Worm (Caenorhabditis elegans) whole organism, dauer: ENCODE data around the gene C13A2.4.

Source experiments
- unc-62 ChIP-seq: sonication (generic microtip); optimal IDR thresholded peaks from 2 replicates; lab custom pipeline; 2017; ENCODE audit warnings: missing biosample characterization, missing genetic modification reagents, missing genetic modification characterization

Gene C13A2.4

DNA sequence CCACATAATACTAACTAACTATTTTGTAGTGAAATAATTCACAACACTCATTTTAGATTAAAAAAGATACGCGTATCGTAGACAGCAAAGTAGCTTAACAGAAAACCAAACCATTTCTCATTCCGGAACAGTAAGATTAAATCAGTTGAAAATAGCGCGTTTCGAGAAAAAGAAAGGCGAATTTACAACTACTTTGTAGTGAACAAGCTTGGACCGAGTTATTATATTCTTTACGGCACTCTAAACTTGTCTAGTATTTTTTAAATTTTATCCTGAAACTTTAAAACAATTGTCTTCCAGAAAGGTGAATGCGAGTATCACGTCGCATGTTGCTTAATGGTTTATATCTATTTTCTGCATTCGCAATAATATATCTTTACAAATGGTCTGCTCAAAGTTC is at the start of gene C13A2.4:
TSS of gene C13A2.4 (plus strand) at position 301 of the 400 bp plus-strand sequence.
- no peak for TF ChIP-seq unc-62 (GFP tag; lab: Kevin White, UChicago)

DNA sequence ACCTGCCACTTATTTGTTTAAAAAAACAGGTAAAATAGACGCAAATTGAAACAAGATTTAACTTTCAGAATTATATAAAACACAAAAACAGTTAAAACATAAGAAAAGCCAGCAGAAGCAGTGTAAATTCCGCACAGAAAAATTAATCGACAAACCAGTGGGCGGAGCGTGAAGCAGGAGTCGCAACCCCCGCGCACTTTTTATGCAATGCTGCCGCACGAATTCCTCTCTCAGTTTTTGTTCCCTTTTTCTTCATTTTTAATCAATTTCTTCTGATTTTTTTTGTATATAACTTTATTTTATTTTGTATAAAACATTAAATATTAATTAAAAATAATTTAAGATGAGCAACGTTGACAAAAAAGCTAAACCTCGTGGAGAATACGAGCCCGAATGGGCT is 48.3 kb upstream of the C13A2.4 start, which contains the start of the genes gei-6 and krr-1:
TSS of gene gei-6 (minus strand) at position 2 of the 400 bp plus-strand sequence.
TSS of gene krr-1 (plus strand) at position 344 of the 400 bp plus-strand sequence.
- no peak for TF ChIP-seq unc-62 (GFP tag; lab: Kevin White, UChicago)

DNA sequence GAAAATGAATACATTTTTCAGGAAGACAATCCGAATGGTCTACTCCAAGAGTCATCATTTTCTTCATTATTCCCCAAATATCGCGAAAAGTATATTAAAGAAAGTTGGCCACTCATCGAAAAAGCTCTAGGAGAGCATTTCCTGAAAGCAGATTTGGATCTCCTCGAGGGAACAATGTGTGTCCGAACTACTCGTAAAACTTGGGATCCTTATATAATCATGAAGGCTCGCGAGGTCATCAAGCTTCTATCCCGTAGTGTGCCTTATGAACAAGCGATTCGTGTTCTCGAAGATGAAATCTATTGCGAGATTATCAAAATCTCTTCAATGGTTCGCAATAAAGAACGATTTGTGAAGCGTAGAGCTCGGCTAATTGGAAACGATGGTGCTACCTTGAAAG is 47.7 kb upstream of the C13A2.4 start:
- TF ChIP-seq unc-62 (GFP tag; lab: Kevin White, UChicago): no peak

DNA sequence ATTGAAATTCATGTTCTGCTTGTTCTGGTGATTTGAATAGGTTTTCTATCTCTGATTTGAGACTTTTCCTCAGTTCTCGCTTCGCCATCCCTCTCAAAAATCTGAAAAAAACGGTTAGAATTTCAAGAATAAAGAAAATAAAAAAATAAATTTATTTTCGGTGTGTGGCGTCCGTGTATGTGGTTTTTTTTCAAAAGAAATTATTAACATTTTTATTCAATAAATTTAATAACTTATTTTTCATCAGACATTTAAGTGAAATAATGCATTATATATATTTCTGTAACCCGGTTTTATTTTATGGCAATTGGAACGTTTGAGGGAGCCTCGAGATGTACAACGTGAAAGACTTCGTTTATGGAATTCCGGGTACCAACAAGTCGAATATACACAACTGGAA is 44.5 kb upstream of the C13A2.4 start, which contains the start of gene C05C8.5:
TSS of gene C05C8.5 (minus strand) at position 101 of the 400 bp plus-strand sequence.
- TF ChIP-seq unc-62 (GFP tag; lab: Kevin White, UChicago): no peak

DNA sequence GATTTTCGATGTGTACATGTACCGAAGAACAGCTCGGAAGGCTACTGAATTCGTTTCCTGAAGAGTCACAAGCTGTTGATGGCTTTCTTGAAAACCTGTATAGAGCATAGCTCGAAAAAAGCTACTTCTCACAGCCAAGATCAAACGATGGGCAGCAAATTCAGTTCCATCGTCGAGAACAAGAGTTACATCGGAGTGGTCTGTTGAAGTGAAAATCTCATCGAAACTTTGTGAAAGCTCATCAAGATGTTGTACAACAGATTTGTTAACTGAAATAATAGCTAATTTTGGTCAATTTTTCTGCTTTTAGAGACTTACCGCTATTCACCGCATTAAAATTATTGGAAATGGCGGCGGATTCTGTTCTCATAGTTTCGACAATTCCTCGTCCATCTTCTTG is 42.5 kb upstream of the C13A2.4 start:
- TF ChIP-seq unc-62 (GFP tag; lab: Kevin White, UChicago): no peak

DNA sequence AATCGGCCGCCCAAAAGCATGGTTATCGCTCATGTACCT is 42.3 kb upstream of the C13A2.4 start, which contains the start of gene hpo-9:
TSS of gene hpo-9 (minus strand) at position 37 of the 39 bp plus-strand sequence.
- TF ChIP-seq unc-62 (GFP tag; lab: Kevin White, UChicago): no peak

DNA sequence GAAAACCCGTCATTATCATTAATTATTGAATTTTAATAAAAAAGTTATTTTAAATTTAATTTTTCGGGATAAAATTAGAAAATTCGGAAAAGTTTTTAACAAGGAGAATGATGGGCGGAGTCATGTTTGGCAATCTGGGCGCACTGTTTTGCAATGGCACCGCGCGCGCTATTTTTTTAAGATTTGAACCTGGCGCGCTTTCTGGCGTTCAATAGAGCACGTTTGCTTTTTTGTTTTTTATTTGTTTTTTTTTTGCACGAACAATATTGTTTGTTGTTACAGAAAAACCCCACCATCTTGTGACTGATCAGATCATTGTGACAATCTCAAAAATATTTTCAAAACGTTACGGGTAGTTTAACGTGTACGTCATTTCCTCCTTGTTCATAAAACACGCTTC is 42.1 kb upstream of the C13A2.4 start, which contains the start of gene hyls-1:
TSS of gene hyls-1 (plus strand) at position 249 of the 400 bp plus-strand sequence.
- no peak for TF ChIP-seq unc-62 (GFP tag; lab: Kevin White, UChicago)

DNA sequence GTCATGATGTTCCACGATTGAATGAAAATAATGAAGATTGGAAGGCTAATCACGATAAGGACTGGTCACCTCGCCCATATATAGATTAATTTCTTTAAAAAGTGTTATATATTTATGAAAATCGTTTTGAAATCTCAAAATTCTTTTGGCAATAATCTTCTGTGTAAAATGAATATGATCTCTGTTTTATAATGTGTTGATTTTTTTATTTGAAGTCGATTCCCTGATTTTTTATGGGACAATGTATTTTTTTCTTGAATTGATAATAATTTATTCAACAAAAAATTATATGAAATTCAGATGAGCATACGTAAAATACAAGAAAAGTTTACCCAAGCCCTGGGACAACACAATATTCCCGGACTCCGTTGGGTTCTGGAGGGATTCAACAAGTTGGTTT is 39.7 kb upstream of the C13A2.4 start, which contains the start of gene C05C8.1:
TSS of gene C05C8.1 (plus strand) at position 301 of the 400 bp plus-strand sequence.
- TF ChIP-seq unc-62 (GFP tag; lab: Kevin White, UChicago): no peak

DNA sequence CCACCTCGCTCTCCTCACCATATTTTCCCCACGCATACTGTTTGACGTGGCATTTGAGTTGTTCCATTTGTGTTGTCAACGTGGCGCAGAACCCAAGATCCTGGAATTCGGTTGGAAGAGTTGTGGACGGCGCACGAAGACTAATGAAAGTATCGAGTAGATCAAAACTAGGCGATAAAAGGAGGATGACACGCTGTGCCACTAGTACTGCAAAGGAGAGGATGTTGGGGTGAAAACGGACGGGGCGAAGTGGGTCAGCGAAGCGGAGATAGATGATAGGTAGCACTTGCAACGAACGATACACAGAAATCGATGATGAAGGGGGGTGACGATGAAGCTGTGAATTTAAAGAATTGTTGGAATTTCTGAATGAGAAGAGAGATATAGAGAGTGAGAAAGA is 32.2 kb upstream of the C13A2.4 start, which contains the start of gene C05C8.7:
TSS of gene C05C8.7 (minus strand) at position 100 of the 400 bp plus-strand sequence.
- TF ChIP-seq unc-62 (GFP tag; lab: Kevin White, UChicago): no peak

DNA sequence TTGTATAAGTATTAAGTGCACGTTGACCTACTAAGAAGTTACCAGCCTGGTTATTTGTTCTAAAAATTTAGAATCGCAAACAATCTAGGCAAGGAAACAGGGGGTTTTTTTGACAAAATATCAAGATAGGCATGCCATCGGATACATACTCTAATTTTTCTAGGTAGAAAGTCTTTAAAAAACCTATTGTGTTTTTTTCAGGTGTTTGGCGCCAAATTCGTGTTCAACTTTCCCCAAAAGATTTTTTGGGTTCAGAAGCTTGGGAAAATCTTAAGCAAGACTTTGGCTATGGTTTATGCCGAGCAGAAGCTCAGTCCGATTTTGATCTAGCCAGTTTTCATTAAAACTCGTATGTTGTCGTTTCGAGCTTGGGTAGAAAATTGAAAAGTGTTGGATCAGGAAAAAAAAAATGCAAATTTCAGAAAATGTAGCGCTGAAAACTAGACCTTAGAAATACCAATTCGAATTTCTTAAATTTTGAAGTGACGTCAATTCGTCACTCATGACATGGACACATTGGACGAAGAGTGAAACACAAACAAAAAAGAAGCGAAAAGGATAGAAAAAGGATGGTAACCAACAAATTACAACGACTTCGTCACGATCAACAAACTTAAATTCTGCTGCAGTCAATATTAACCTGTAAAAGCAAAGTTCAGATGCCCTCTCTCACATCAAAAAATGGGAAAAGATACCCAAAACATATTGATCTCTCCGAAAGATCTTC is 30.8 kb upstream of the C13A2.4 start:
- no peak for TF ChIP-seq unc-62 (GFP tag; lab: Kevin White, UChicago)

DNA sequence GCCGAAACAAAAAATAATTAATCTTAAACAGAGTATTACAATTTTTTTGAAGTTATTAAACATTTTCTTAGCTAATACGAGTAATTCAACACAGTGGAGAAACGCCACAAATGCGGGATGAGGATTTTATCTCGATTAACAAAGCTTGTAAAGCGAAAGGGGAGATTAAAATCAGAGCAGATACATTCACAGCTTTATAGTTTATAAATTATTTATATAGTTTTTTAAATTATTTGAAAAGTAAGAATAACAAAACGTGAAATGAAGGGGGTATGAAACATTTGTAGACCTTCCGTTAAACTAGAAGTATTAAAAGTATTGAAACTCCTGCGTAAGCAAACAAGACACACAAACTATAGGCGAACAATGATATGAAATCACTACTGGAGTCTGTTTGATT is 24.1 kb upstream of the C13A2.4 start, which contains the start of gene C05C8.8:
TSS of gene C05C8.8 (minus strand) at position 101 of the 400 bp plus-strand sequence.
- no peak for TF ChIP-seq unc-62 (GFP tag; lab: Kevin White, UChicago)

DNA sequence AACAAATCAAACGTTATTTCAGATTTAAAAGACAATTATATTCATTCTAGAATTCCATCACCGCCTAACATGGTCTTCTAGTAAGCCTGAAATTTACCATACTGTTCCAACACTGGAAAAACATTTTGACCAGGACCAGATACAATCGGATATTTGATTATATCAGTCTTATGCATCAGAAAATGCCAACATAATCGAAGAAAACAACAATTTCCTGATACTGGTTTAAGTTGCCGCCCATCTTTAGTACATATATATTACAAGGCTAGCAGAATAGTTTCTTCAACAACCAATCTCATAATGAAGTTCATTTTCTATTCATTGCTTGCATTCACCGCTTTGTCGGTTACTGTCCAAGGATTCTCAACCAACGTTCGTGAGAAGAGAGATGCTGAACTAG is 20.2 kb upstream of the C13A2.4 start, which contains the start of gene C13A2.12:
TSS of gene C13A2.12 (plus strand) at position 301 of the 400 bp plus-strand sequence.
- TF ChIP-seq unc-62 (GFP tag; lab: Kevin White, UChicago): no peak

DNA sequence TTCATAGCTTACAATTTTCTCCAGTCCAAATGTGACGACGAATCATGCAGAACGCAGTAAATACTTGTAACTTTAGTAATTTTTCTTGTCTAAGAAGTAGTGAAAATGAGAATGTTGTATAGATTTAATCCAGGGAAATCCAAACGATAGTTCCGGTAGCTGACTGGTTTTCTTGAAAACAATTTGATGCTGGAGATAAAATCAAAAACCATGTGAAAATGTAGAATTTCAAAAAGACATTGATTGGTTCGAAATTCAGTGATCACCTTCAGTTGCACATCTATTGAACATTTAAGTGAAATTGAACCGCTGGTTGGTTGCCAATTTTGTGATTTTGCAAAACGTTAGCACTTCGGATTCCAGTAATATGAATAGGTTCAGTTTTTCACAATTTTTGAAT is 15.1 kb upstream of the C13A2.4 start, which contains the start of gene C13A2.9:
TSS of gene C13A2.9 (minus strand) at position 101 of the 400 bp plus-strand sequence.
- no peak for TF ChIP-seq unc-62 (GFP tag; lab: Kevin White, UChicago)

DNA sequence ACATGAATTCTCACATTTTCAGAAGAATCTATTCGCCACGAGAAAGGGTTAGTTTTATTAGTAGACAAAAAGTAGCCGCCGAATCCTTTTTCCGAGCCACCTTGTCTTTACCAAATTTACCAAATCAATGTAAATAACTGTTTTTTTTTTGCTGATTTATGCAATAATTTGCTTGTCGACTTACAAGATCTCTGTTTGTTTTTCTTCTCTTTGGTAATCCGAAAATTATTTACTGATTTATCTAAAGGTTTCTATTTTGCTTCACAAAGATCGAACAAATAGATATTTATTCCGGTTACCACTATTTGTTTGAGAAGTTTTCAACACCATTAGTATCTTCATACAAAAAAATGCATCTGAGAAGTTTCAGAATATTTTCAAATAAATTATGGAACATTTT is 13.2 kb upstream of the C13A2.4 start, which contains the start of gene C13A2.7:
TSS of gene C13A2.7 (plus strand) at position 301 of the 400 bp plus-strand sequence.
- no peak for TF ChIP-seq unc-62 (GFP tag; lab: Kevin White, UChicago)

DNA sequence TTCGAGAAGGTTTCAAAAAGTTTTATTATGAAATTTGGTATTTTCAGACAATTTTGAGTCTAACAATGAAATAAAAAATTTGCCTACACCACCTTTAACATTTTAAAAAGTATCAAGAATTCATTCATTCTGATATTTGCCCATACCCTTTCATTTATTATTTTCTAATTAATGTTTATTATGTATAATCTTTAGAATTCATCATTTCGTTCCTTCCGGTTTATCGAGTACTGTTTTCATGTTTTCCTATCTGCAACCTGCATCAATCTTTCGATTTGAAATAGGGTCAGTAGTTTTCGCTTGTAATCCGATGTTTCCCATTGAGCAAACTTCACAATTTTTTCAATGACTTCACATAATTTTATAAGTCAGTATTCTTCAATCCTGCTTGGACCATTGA is 9.8 kb upstream of the C13A2.4 start, which contains the start of gene C13A2.6:
TSS of gene C13A2.6 (plus strand) at position 301 of the 400 bp plus-strand sequence.
- TF ChIP-seq unc-62 (GFP tag; lab: Kevin White, UChicago): no peak

DNA sequence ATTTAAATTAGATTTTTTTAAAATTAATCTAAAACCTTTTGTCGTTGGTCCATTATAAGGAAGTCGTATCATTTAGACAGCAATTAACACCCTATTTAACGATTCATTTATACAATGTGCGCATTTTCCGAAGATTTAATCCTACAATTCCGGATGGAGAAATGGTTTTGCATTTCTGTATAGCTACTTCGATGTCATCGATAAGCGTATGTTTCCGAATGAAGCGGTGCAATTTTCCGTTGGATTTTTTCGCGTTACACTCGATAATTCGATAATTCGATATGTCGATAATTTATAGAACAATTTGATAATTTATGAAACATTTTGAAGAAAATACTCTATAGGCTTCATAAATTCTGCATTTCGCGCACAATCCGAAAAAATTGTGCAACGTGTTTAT is 4.2 kb upstream of the C13A2.4 start, which contains the start of gene C13A2.10:
TSS of gene C13A2.10 (minus strand) at position 101 of the 400 bp plus-strand sequence.
- no peak for TF ChIP-seq unc-62 (GFP tag; lab: Kevin White, UChicago)

DNA sequence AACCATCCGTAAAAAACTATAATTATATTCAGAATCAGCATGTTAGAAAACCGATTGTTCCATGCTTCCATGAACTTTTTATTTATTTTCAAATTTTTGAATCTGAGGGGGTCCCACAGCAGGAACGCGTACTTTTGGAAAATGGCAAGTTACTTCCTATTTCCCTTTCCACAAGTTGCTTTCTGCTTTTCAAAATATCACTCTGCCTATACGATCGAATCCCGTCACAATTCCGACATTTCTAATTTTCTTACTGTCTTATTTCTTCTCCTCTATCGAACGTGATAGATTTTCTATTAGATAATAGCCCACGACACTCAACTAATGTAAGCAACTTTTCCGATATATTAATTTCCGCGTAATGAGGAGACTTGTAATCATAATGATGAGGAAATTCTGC is 3.7 kb upstream of the C13A2.4 start, which contains the start of gene C13A2.5:
TSS of gene C13A2.5 (plus strand) at position 301 of the 400 bp plus-strand sequence.
- TF ChIP-seq unc-62 (GFP tag; lab: Kevin White, UChicago): no peak
